Worm (Caenorhabditis elegans) whole organism, L1 larva: ENCODE results near the gene F53F1.6.

Source experiments
- C04F5.9 ChIP-seq: sonication (generic microtip); optimal IDR thresholded peaks from 2 replicates; lab custom pipeline; 2016; ENCODE audit warnings: missing genetic modification characterization, missing compliant biosample characterization
- C34B4.2 ChIP-seq: sonication (generic microtip); optimal IDR thresholded peaks from 2 replicates; lab custom pipeline; 2017; ENCODE audit warnings: mild to moderate bottlenecking, missing genetic modification characterization, missing compliant biosample characterization
- Y116A8C.19 ChIP-seq: sonication (generic microtip); optimal IDR thresholded peaks from 2 replicates; lab custom pipeline; 2016; ENCODE audit warnings: missing compliant biosample characterization, missing genetic modification characterization, borderline replicate concordance
- aly-2 ChIP-seq: fragments of 150-350 bp; optimal IDR thresholded peaks from 2 replicates; lab custom pipeline; 2014; ENCODE audit warnings: missing biosample characterization, missing genetic modification characterization
- ama-1 ChIP-seq: fragments of 150-350 bp; optimal IDR thresholded peaks from 2 replicates; lab custom pipeline; 2014
- blmp-1 ChIP-seq: fragments of 150-350 bp; optimal IDR thresholded peaks from 2 replicates; lab custom pipeline; 2014; ENCODE audit warnings: missing biosample characterization, missing genetic modification characterization
- ceh-63 ChIP-seq: fragments of 200-800 bp; sonication (Bioruptor generic); optimal IDR thresholded peaks from 2 replicates; lab custom pipeline; 2018; ENCODE audit warnings: mild to moderate bottlenecking, missing genetic modification characterization, missing compliant biosample characterization
- ceh-8 ChIP-seq: fragments of 200-800 bp; sonication (Bioruptor generic); optimal IDR thresholded peaks from 2 replicates; lab custom pipeline; 2018; ENCODE audit warnings: mild to moderate bottlenecking, missing genetic modification characterization, moderate library complexity, missing compliant biosample characterization
- ceh-82 ChIP-seq, 3 experiments: fragments of 150-350 bp in 1 of 3; sonication (generic microtip) in 2 of 3; optimal IDR thresholded peaks; 2 replicates each; lab custom pipeline; 2014 to 2017; ENCODE audit warnings: missing biosample characterization in 3 of 3, missing genetic modification characterization in 3 of 3
- ceh-90 ChIP-seq: sonication (generic microtip); optimal IDR thresholded peaks from 2 replicates; lab custom pipeline; 2016; ENCODE audit warnings: missing genetic modification characterization, missing compliant biosample characterization
- ces-1 ChIP-seq: fragments of 150-350 bp; optimal IDR thresholded peaks from 2 replicates; lab custom pipeline; 2014; ENCODE audit warnings: missing biosample characterization, missing genetic modification reagents, missing genetic modification characterization
- dpl-1 ChIP-seq, 3 experiments: fragments of 150-350 bp in 2 of 3; sonication (generic microtip) in 1 of 3; optimal IDR thresholded peaks; 2 replicates each; lab custom pipeline; 2014 to 2017; ENCODE audit warnings: missing biosample characterization in 3 of 3, missing genetic modification characterization in 3 of 3, missing genetic modification reagents in 3 of 3
- efl-1 ChIP-seq, 4 experiments: fragments of 150-350 bp; optimal IDR thresholded peaks in 3 of 4; peaks in 1 of 4; 1 replicate in 1 of 4; 2 replicates in 3 of 4; lab custom pipeline; 2014; ENCODE audit warnings: missing biosample characterization in 2 of 4, missing genetic modification characterization in 2 of 4, missing genetic modification reagents in 2 of 4
- egl-13 ChIP-seq: sonication (generic microtip); optimal IDR thresholded peaks from 2 replicates; lab custom pipeline; 2016; ENCODE audit warnings: missing genotype, missing genetic modification reagents, missing genetic modification characterization, missing compliant biosample characterization
- elt-2 ChIP-seq: sonication (generic microtip); optimal IDR thresholded peaks from 2 replicates; lab custom pipeline; 2016; ENCODE audit warnings: missing genetic modification characterization, mild to moderate bottlenecking, inconsistent platforms, missing compliant biosample characterization, missing genetic modification reagents
- elt-3 ChIP-seq, 6 experiments: fragments of 150-350 bp in 1 of 6; sonication (generic microtip); optimal IDR thresholded peaks; 2 replicates each; lab custom pipeline; 2017 to 2018; ENCODE audit warnings: missing biosample characterization in 6 of 6, missing genetic modification characterization in 6 of 6, inconsistent platforms in 1 of 6
- ets-5 ChIP-seq: fragments of 200-800 bp; sonication (Bioruptor generic); IDR thresholded peaks from 2 replicates; pipeline ENCODE4 v1.3.6; 2022; ENCODE audit warnings: missing genetic modification characterization, missing compliant biosample characterization
- fkh-4 ChIP-seq: sonication (generic microtip); optimal IDR thresholded peaks from 2 replicates; lab custom pipeline; 2016; ENCODE audit warnings: missing compliant biosample characterization, missing genetic modification characterization, borderline replicate concordance
- fkh-8 ChIP-seq: sonication (generic microtip); optimal IDR thresholded peaks from 2 replicates; lab custom pipeline; 2016; ENCODE audit warnings: mild to moderate bottlenecking, missing genetic modification characterization, missing compliant biosample characterization
- fos-1 ChIP-seq: fragments of 150-350 bp; optimal IDR thresholded peaks from 2 replicates; lab custom pipeline; 2014; ENCODE audit warnings: missing biosample characterization, missing genetic modification characterization
- grh-1 ChIP-seq: fragments of 200-800 bp; sonication (Bioruptor generic); IDR thresholded peaks from 2 replicates; pipeline ENCODE4 v1.3.6; 2022; ENCODE audit warnings: missing genetic modification reagents, missing genetic modification characterization, missing compliant biosample characterization
- hlh-17 ChIP-seq: fragments of 200-800 bp; sonication (Bioruptor generic); optimal IDR thresholded peaks from 2 replicates; lab custom pipeline; 2018; ENCODE audit warnings: missing genetic modification characterization, mild to moderate bottlenecking, missing compliant biosample characterization, moderate library complexity, borderline replicate concordance
- hpl-2 ChIP-seq: fragments of 150-350 bp; optimal IDR thresholded peaks from 2 replicates; lab custom pipeline; 2014; ENCODE audit warnings: missing biosample characterization, missing genetic modification reagents, missing genetic modification characterization
- irx-1 ChIP-seq: sonication (generic microtip); optimal IDR thresholded peaks from 2 replicates; lab custom pipeline; 2016; ENCODE audit warnings: missing genetic modification characterization, missing compliant biosample characterization
- isw-1 ChIP-seq: fragments of 200-800 bp; sonication (Bioruptor generic); IDR thresholded peaks from 2 replicates; pipeline ENCODE4 v1.3.6; 2022; ENCODE audit warnings: missing genetic modification characterization, missing compliant biosample characterization
- jun-1 ChIP-seq: fragments of 150-350 bp; optimal IDR thresholded peaks from 2 replicates; lab custom pipeline; 2014; ENCODE audit warnings: missing biosample characterization, missing genetic modification reagents, missing genetic modification characterization
- lin-13 ChIP-seq: fragments of 150-350 bp; optimal IDR thresholded peaks from 2 replicates; lab custom pipeline; 2014; ENCODE audit warnings: missing biosample characterization, missing genetic modification reagents, missing genetic modification characterization
- lin-14 ChIP-seq: fragments of 200-800 bp; sonication (Bioruptor generic); optimal IDR thresholded peaks from 2 replicates; lab custom pipeline; 2018; ENCODE audit warnings: mild to moderate bottlenecking, missing genetic modification characterization, moderate library complexity, missing compliant biosample characterization
- lin-39 ChIP-seq: fragments of 150-350 bp; optimal IDR thresholded peaks from 2 replicates; lab custom pipeline; 2014; ENCODE audit warnings: missing biosample characterization, missing genetic modification reagents, missing genetic modification characterization
- mep-1 ChIP-seq: fragments of 150-350 bp; optimal IDR thresholded peaks from 2 replicates; lab custom pipeline; 2014; ENCODE audit warnings: missing biosample characterization, missing genetic modification characterization
- nhr-11 ChIP-seq: fragments of 150-350 bp; optimal IDR thresholded peaks from 2 replicates; lab custom pipeline; 2014; ENCODE audit warnings: missing biosample characterization, missing genetic modification characterization
- nhr-12 ChIP-seq: sonication (generic microtip); optimal IDR thresholded peaks from 2 replicates; lab custom pipeline; 2017; ENCODE audit warnings: missing biosample characterization, missing genetic modification characterization
- nhr-19 ChIP-seq: fragments of 200-800 bp; sonication (Bioruptor generic); conservative IDR thresholded peaks from 2 replicates; pipeline ENCODE4 v1.3.6; 2022; ENCODE audit warnings: missing genetic modification characterization, missing compliant biosample characterization
- nhr-20 ChIP-seq: sonication (generic microtip); optimal IDR thresholded peaks from 2 replicates; lab custom pipeline; 2016; ENCODE audit warnings: mild to moderate bottlenecking, missing genetic modification characterization, missing compliant biosample characterization
- nhr-237 ChIP-seq: fragments of 150-350 bp; optimal IDR thresholded peaks from 2 replicates; lab custom pipeline; 2014; ENCODE audit warnings: missing biosample characterization, missing genetic modification characterization
- nhr-47 ChIP-seq: sonication (generic microtip); optimal IDR thresholded peaks from 2 replicates; lab custom pipeline; 2016; ENCODE audit warnings: mild to moderate bottlenecking, missing genetic modification characterization, moderate library complexity, missing compliant biosample characterization
- nhr-71 ChIP-seq: sonication (generic microtip); optimal IDR thresholded peaks from 2 replicates; lab custom pipeline; 2016; ENCODE audit warnings: mild to moderate bottlenecking, missing genetic modification characterization, moderate library complexity, missing compliant biosample characterization
- nhr-76 ChIP-seq: sonication (generic microtip); optimal IDR thresholded peaks from 2 replicates; lab custom pipeline; 2017; ENCODE audit warnings: missing biosample characterization, missing genetic modification characterization
- nhr-77 ChIP-seq: fragments of 150-350 bp; optimal IDR thresholded peaks from 2 replicates; lab custom pipeline; 2014; ENCODE audit warnings: missing biosample characterization, missing genetic modification characterization
- nhr-84 ChIP-seq: sonication (generic microtip); optimal IDR thresholded peaks from 2 replicates; lab custom pipeline; 2017; ENCODE audit warnings: missing biosample characterization, missing genetic modification characterization
- nhr-85 ChIP-seq: sonication (generic microtip); peaks from one replicate; lab custom pipeline; 2016; ENCODE audit warnings: missing genetic modification characterization, inconsistent platforms, missing compliant biosample characterization
- pax-3 ChIP-seq: fragments of 200-800 bp; sonication (Bioruptor generic); optimal IDR thresholded peaks from 2 replicates; lab custom pipeline; 2018; ENCODE audit warnings: mild to moderate bottlenecking, missing genetic modification characterization, moderate library complexity, missing compliant biosample characterization
- rnt-1 ChIP-seq: sonication (generic microtip); optimal IDR thresholded peaks from 2 replicates; lab custom pipeline; 2016; ENCODE audit warnings: mild to moderate bottlenecking, missing genetic modification characterization, moderate library complexity, missing compliant biosample characterization
- skn-1 ChIP-seq: fragments of 150-350 bp; optimal IDR thresholded peaks from 2 replicates; lab custom pipeline; 2014; ENCODE audit warnings: missing biosample characterization, missing genetic modification characterization
- sox-4 ChIP-seq: sonication (generic microtip); optimal IDR thresholded peaks from 2 replicates; lab custom pipeline; 2016; ENCODE audit warnings: missing genetic modification characterization, missing compliant biosample characterization
- sup-37 ChIP-seq: fragments of 200-800 bp; sonication (Bioruptor generic); optimal IDR thresholded peaks from 2 replicates; lab custom pipeline; 2018; ENCODE audit warnings: mild to moderate bottlenecking, missing genetic modification characterization, missing compliant biosample characterization
- swsn-7 ChIP-seq: sonication (generic microtip); optimal IDR thresholded peaks from 2 replicates; lab custom pipeline; 2016; ENCODE audit warnings: missing genetic modification characterization, missing compliant biosample characterization
- tbx-2 ChIP-seq: sonication (generic microtip); optimal IDR thresholded peaks from 2 replicates; lab custom pipeline; 2016; ENCODE audit warnings: missing genetic modification characterization, missing compliant biosample characterization
- tlp-1 ChIP-seq: fragments of 150-350 bp; optimal IDR thresholded peaks from 2 replicates; lab custom pipeline; 2014; ENCODE audit warnings: missing biosample characterization, missing genetic modification characterization
- unc-30 ChIP-seq: sonication (generic microtip); optimal IDR thresholded peaks from 2 replicates; lab custom pipeline; 2017; ENCODE audit warnings: missing biosample characterization, missing genetic modification characterization
- unc-98 ChIP-seq: fragments of 200-800 bp; sonication (Bioruptor generic); IDR thresholded peaks from 2 replicates; pipeline ENCODE4 v1.3.6; 2022; ENCODE audit warnings: missing genetic modification characterization, missing compliant biosample characterization
- vab-15 ChIP-seq: sonication (generic microtip); optimal IDR thresholded peaks from 2 replicates; lab custom pipeline; 2017; ENCODE audit warnings: missing genotype, mild to moderate bottlenecking, missing genetic modification characterization, missing compliant biosample characterization
- zag-1 ChIP-seq: fragments of 150-350 bp; optimal IDR thresholded peaks from 2 replicates; lab custom pipeline; 2014; ENCODE audit warnings: missing biosample characterization, missing genetic modification characterization
- ztf-11 ChIP-seq, 2 experiments: sonication (generic microtip); optimal IDR thresholded peaks; 2 replicates each; lab custom pipeline; 2016 to 2017; ENCODE audit warnings: missing genetic modification characterization in 2 of 2, missing biosample characterization in 1 of 2, missing compliant biosample characterization in 1 of 2

The F53F1.6 gene

ce11 chrV:13393333-13393803 is 24.0 kb downstream of the F53F1.6 start (continued):
- TF ChIP-seq lin-39 (tag; lab: Kevin White, UChicago) (no peak), nhr-71 (tag; lab: Kevin White, UChicago) (peak; percentile 67), mep-1 (tag; lab: Kevin White, UChicago) (no peak), grh-1 (GFP tag; lab: Robert Waterston, UW) (no peak), nhr-12 (tag; lab: Kevin White, UChicago) (no peak), swsn-7 (peak; percentile 36), aly-2 (tag; lab: Kevin White, UChicago) (no peak), ceh-82 (tag; optimal IDR thresholded peaks at IDR 0.05; lab: Kevin White, UChicago) (no peak), blmp-1 (tag; lab: Kevin White, UChicago) (peak; percentile 74), vab-15 (tag; lab: Kevin White, UChicago) (no peak), sox-4 (tag; lab: Kevin White, UChicago) (no peak), hlh-17 (GFP tag; lab: Kevin White, UChicago) (no peak), tlp-1 (tag; lab: Kevin White, UChicago) (no peak), ceh-90 (tag; lab: Kevin White, UChicago) (no peak), irx-1 (tag; lab: Kevin White, UChicago) (no peak), ces-1 (GFP tag; lab: Kevin White, UChicago) (no peak), ets-5 (GFP tag; lab: Robert Waterston, UW) (no peak), nhr-11 (no peak), nhr-84 (tag; lab: Kevin White, UChicago) (no peak), ama-1 (lab: Kevin White, UChicago) (no peak), zag-1 (tag; lab: Kevin White, UChicago) (no peak), efl-1 (optimal IDR thresholded peaks at IDR 0.05; lab: Kevin White, UChicago) (no peak), efl-1 (GFP tag; optimal IDR thresholded peaks at IDR 0.05 in 1 of 2; lab: Kevin White, UChicago) (peak in 1 of 2 experiments; percentile 92), pax-3 (tag; lab: Kevin White, UChicago) (no peak), lin-13 (GFP tag; lab: Kevin White, UChicago) (no peak), lin-14 (peak; percentile 46), ztf-11 (tag; optimal IDR thresholded peaks at IDR 0.05; lab: Kevin White, UChicago) (no peak), fos-1 (no peak), sup-37 (GFP tag; lab: Kevin White, UChicago) (no peak), unc-98 (GFP tag; lab: Robert Waterston, UW) (no peak), jun-1 (tag; lab: Kevin White, UChicago) (no peak), Y116A8C.19 (tag; lab: Kevin White, UChicago) (no peak), C34B4.2 (tag; lab: Kevin White, UChicago) (no peak), nhr-20 (tag; lab: Kevin White, UChicago) (peak; percentile 25), ceh-8 (GFP tag; lab: Kevin White, UChicago) (no peak), skn-1 (no peak), fkh-8 (no peak), rnt-1 (tag; lab: Kevin White, UChicago) (peak; percentile 79), nhr-76 (tag; lab: Kevin White, UChicago) (no peak), C04F5.9 (tag; lab: Kevin White, UChicago) (no peak), isw-1 (GFP tag; lab: Robert Waterston, UW) (no peak), ceh-63 (GFP tag; lab: Kevin White, UChicago) (no peak), nhr-47 (tag; lab: Kevin White, UChicago) (peak; percentile 18), dpl-1 (GFP tag; optimal IDR thresholded peaks at IDR 0.05; lab: Kevin White, UChicago) (no peak), elt-3 (tag; optimal IDR thresholded peaks at IDR 0.05; lab: Kevin White, UChicago) (no peak), nhr-19 (GFP tag; lab: Robert Waterston, UW) (peak; percentile 49; the same call in 1 of the 2 replicates), egl-13 (no peak), tbx-2 (tag; lab: Kevin White, UChicago) (no peak), elt-2 (tag; lab: Kevin White, UChicago) (no peak), fkh-4 (tag; lab: Kevin White, UChicago) (no peak), nhr-77 (tag; lab: Kevin White, UChicago) (no peak), nhr-237 (tag; lab: Kevin White, UChicago) (no peak), nhr-85 (tag; lab: Kevin White, UChicago) (peak; percentile 53), unc-30 (no peak), hpl-2 (GFP tag; lab: Kevin White, UChicago) (no peak)
